Fruit fly (Drosophila melanogaster) whole organism, embryonic: Measurements from ENCODE around the gene CG12347.

Experiments used
- Ada2b ChIP-seq: fragments of 200-800 bp; sonication (Bioruptor generic); IDR thresholded peaks from 2 replicates; pipeline ENCODE4 v1.3.6; 2022; ENCODE audit warnings: missing biosample characterization, missing genetic modification characterization
- Adf1 ChIP-seq: fragments of 200-800 bp; sonication (Bioruptor generic); IDR thresholded peaks from 2 replicates; pipeline ENCODE4 v1.3.6; 2022; ENCODE audit warnings: missing biosample characterization, missing genetic modification characterization
- Bgb ChIP-seq: fragments of 200-800 bp; sonication (Bioruptor generic); IDR thresholded peaks from 2 replicates; pipeline ENCODE4 v1.3.6; 2022; ENCODE audit warnings: missing biosample characterization, missing genetic modification characterization; ENCODE audit not compliant: partially characterized antibody
- Blimp-1 ChIP-seq: fragments of 200-800 bp; sonication (Bioruptor generic); optimal IDR thresholded peaks from 3 replicates; lab custom pipeline; 2018; ENCODE audit warnings: missing biosample characterization, missing genetic modification characterization, mild to moderate bottlenecking, moderate library complexity, missing genetic modification reagents
- CG14014 ChIP-seq: fragments of 200-800 bp; sonication (Bioruptor generic); IDR thresholded peaks from 2 replicates; pipeline ENCODE4 v1.3.6; 2022; ENCODE audit warnings: missing biosample characterization, missing genetic modification characterization
- CG15601 ChIP-seq: fragments of 200-800 bp; sonication (Bioruptor generic); optimal IDR thresholded peaks from 3 replicates; lab custom pipeline; 2019; ENCODE audit warnings: missing biosample characterization, mild to moderate bottlenecking, missing genetic modification characterization, moderate library complexity
- CG1603 ChIP-seq: fragments of 200-800 bp; sonication (Bioruptor generic); optimal IDR thresholded peaks from 2 replicates; lab custom pipeline; 2019; ENCODE audit warnings: missing biosample characterization, mild to moderate bottlenecking, missing genetic modification characterization, moderate library complexity
- CG16815 ChIP-seq: fragments of 200-800 bp; sonication (Bioruptor generic); optimal IDR thresholded peaks from 3 replicates; lab custom pipeline; 2017; ENCODE audit warnings: missing biosample characterization, mild to moderate bottlenecking, missing genetic modification characterization
- CG16863 ChIP-seq: fragments of 200-800 bp; sonication (Bioruptor generic); optimal IDR thresholded peaks from 3 replicates; lab custom pipeline; 2016; ENCODE audit warnings: missing biosample characterization, missing genetic modification characterization
- CG7839 ChIP-seq: fragments of 200-800 bp; sonication (Bioruptor generic); optimal IDR thresholded peaks from 3 replicates; lab custom pipeline; 2018; ENCODE audit warnings: missing biosample characterization, mild to moderate bottlenecking, missing genetic modification characterization, moderate library complexity
- CG8290 ChIP-seq, 3 experiments: fragments of 200-800 bp; sonication (Bioruptor generic); optimal IDR thresholded peaks; 2 replicates each; lab custom pipeline; 2016 to 2019; ENCODE audit warnings: missing biosample characterization in 3 of 3, missing genetic modification characterization in 3 of 3, mild to moderate bottlenecking in 2 of 3, moderate library complexity in 1 of 3
- Doc2 ChIP-seq: fragments of 200-800 bp; sonication (Bioruptor generic); IDR thresholded peaks from 2 replicates; pipeline ENCODE4 v1.3.6; 2022; ENCODE audit warnings: missing biosample characterization, missing genetic modification characterization
- Elba2 ChIP-seq: fragments of 200-800 bp; sonication (Bioruptor generic); optimal IDR thresholded peaks from 3 replicates; lab custom pipeline; 2016; ENCODE audit warnings: missing biosample characterization, missing genetic modification characterization
- Fer2 ChIP-seq: fragments of 200-800 bp; sonication (Bioruptor generic); optimal IDR thresholded peaks from 2 replicates; lab custom pipeline; 2018; ENCODE audit warnings: missing biosample characterization, mild to moderate bottlenecking, missing genetic modification characterization, moderate library complexity
- Fer3 ChIP-seq: fragments of 200-800 bp; sonication (Bioruptor generic); optimal IDR thresholded peaks from 2 replicates; lab custom pipeline; 2018; ENCODE audit warnings: missing biosample characterization, mild to moderate bottlenecking, missing genetic modification characterization, moderate library complexity
- Gug ChIP-seq: fragments of 200-800 bp; sonication (Bioruptor generic); IDR thresholded peaks from 4 replicates; pipeline ENCODE4 v1.3.6; 2022; ENCODE audit warnings: missing biosample characterization, missing genetic modification characterization
- HmgD ChIP-seq: fragments of 200-800 bp; sonication (Bioruptor generic); optimal IDR thresholded peaks from 3 replicates; lab custom pipeline; 2016; ENCODE audit warnings: missing biosample characterization, missing genetic modification characterization
- HmgZ ChIP-seq: fragments of 200-800 bp; sonication (Bioruptor generic); optimal IDR thresholded peaks from 2 replicates; lab custom pipeline; 2018; ENCODE audit warnings: missing biosample characterization, mild to moderate bottlenecking, missing genetic modification characterization
- Hmr ChIP-seq: fragments of 200-800 bp; sonication (Bioruptor generic); optimal IDR thresholded peaks from 3 replicates; lab custom pipeline; 2017; ENCODE audit warnings: mild to moderate bottlenecking, missing biosample characterization, missing genetic modification reagents, missing genetic modification characterization
- Meics ChIP-seq: fragments of 200-800 bp; sonication (Bioruptor generic); optimal IDR thresholded peaks from 2 replicates; lab custom pipeline; 2017; ENCODE audit warnings: missing biosample characterization, mild to moderate bottlenecking, missing genetic modification characterization
- NfI ChIP-seq: fragments of 200-800 bp; sonication (Bioruptor generic); optimal IDR thresholded peaks from 3 replicates; lab custom pipeline; 2018; ENCODE audit warnings: missing biosample characterization, mild to moderate bottlenecking, missing genetic modification characterization, moderate library complexity
- PHDP ChIP-seq: fragments of 200-800 bp; sonication (Bioruptor generic); optimal IDR thresholded peaks from 3 replicates; lab custom pipeline; 2018; ENCODE audit warnings: missing biosample characterization, mild to moderate bottlenecking, missing genetic modification characterization, moderate library complexity
- Poxn ChIP-seq: fragments of 200-800 bp; sonication (Bioruptor generic); IDR thresholded peaks from 2 replicates; pipeline ENCODE4 v1.3.6; 2022; ENCODE audit warnings: missing biosample characterization, missing genetic modification characterization
- Ravus ChIP-seq: fragments of 200-800 bp; sonication (Bioruptor generic); IDR thresholded peaks from 2 replicates; pipeline ENCODE4 v1.3.6; 2022; ENCODE audit warnings: missing biosample characterization, missing genetic modification characterization
- Rx ChIP-seq: fragments of 200-800 bp; sonication (Bioruptor generic); IDR thresholded peaks from 2 replicates; pipeline ENCODE4 v1.3.6; 2022; ENCODE audit warnings: missing biosample characterization, missing genetic modification characterization
- Scr ChIP-seq: fragments of 200-800 bp; sonication (Bioruptor generic); IDR thresholded peaks from 2 replicates; pipeline ENCODE4 v1.3.6; 2022; ENCODE audit warnings: missing biosample characterization, missing genetic modification characterization; ENCODE audit not compliant: partially characterized antibody
- Sox100B ChIP-seq: fragments of 200-800 bp; sonication (Bioruptor generic); optimal IDR thresholded peaks from 3 replicates; lab custom pipeline; 2018; ENCODE audit warnings: missing biosample characterization, mild to moderate bottlenecking, missing genetic modification characterization
- Vsx1 ChIP-seq: fragments of 200-800 bp; sonication (Bioruptor generic); optimal IDR thresholded peaks from 2 replicates; lab custom pipeline; 2017; ENCODE audit warnings: missing biosample characterization, mild to moderate bottlenecking, missing genetic modification characterization, missing genetic modification reagents
- ap ChIP-seq: fragments of 200-800 bp; sonication (Bioruptor generic); IDR thresholded peaks from 2 replicates; pipeline ENCODE4 v1.3.6; 2022; ENCODE audit warnings: missing biosample characterization, missing genetic modification characterization
- crc ChIP-seq: fragments of 200-800 bp; sonication (Bioruptor generic); optimal IDR thresholded peaks from 2 replicates; lab custom pipeline; 2016; ENCODE audit warnings: missing biosample characterization, missing genetic modification characterization
- dati ChIP-seq: fragments of 200-800 bp; sonication (Bioruptor generic); IDR thresholded peaks from 2 replicates; pipeline ENCODE4 v1.3.6; 2022; ENCODE audit warnings: missing biosample characterization, missing genetic modification characterization
- dm ChIP-seq: fragments of 200-800 bp; sonication (Bioruptor generic); optimal IDR thresholded peaks from 3 replicates; lab custom pipeline; 2016; ENCODE audit warnings: missing biosample characterization, missing genetic modification characterization
- jumu ChIP-seq: fragments of 200-800 bp; sonication (Bioruptor generic); optimal IDR thresholded peaks from 3 replicates; lab custom pipeline; 2016; ENCODE audit warnings: missing biosample characterization, missing genetic modification characterization
- ken ChIP-seq: fragments of 200-800 bp; sonication (Bioruptor generic); IDR thresholded peaks from 3 replicates; pipeline ENCODE4 v1.3.6; 2022; ENCODE audit warnings: missing biosample characterization, missing genetic modification characterization
- lilli ChIP-seq: fragments of 200-800 bp; sonication (Bioruptor generic); optimal IDR thresholded peaks from 3 replicates; lab custom pipeline; 2016; ENCODE audit warnings: missing biosample characterization, missing genetic modification characterization
- luna ChIP-seq: fragments of 200-800 bp; sonication (Bioruptor generic); optimal IDR thresholded peaks from 2 replicates; lab custom pipeline; 2016; ENCODE audit warnings: missing biosample characterization, missing genetic modification characterization
- mam ChIP-seq: fragments of 200-800 bp; sonication (Bioruptor generic); optimal IDR thresholded peaks from 3 replicates; lab custom pipeline; 2016; ENCODE audit warnings: missing biosample characterization, missing genetic modification characterization
- nau ChIP-seq: fragments of 200-800 bp; sonication (Bioruptor generic); optimal IDR thresholded peaks from 3 replicates; lab custom pipeline; 2017; ENCODE audit warnings: missing biosample characterization, mild to moderate bottlenecking, missing genetic modification characterization, missing genetic modification reagents
- nom ChIP-seq: fragments of 200-800 bp; sonication (Bioruptor generic); optimal IDR thresholded peaks from 2 replicates; lab custom pipeline; 2017; ENCODE audit warnings: missing biosample characterization, missing genetic modification characterization, mild to moderate bottlenecking, moderate library complexity, missing genetic modification reagents
- oc ChIP-seq: fragments of 200-800 bp; sonication (Bioruptor generic); optimal IDR thresholded peaks from 2 replicates; lab custom pipeline; 2018; ENCODE audit warnings: missing biosample characterization, mild to moderate bottlenecking, missing genetic modification characterization, moderate library complexity
- sens-2 ChIP-seq: fragments of 200-800 bp; sonication (Bioruptor generic); IDR thresholded peaks from 2 replicates; pipeline ENCODE4 v1.3.6; 2022; ENCODE audit warnings: missing biosample characterization, missing genetic modification characterization
- sisA ChIP-seq: fragments of 200-800 bp; sonication (Bioruptor generic); IDR thresholded peaks from 2 replicates; pipeline ENCODE4 v1.3.6; 2022; ENCODE audit warnings: missing biosample characterization, missing genetic modification characterization
- tll ChIP-seq, 2 experiments: fragments of 200-800 bp in 1 of 2; fragments of >200 bp in 1 of 2; sonication (Bioruptor generic) in 1 of 2; optimal IDR thresholded peaks; 2 replicates each; lab custom pipeline; 2017 to 2019; ENCODE audit warnings: missing biosample characterization in 2 of 2, missing genetic modification characterization in 2 of 2, mild to moderate bottlenecking in 1 of 2, moderate library complexity in 1 of 2

The CG12347 gene

dm6 chr3R:17948227-17949206, 42.3 kb downstream of the CG12347 start (continued):
- peak; percentile 51 for TF ChIP-seq Vsx1 (GFP tag; lab: Kevin White, UChicago)
- peak; percentile 96 for TF ChIP-seq CG15601
- peak; percentile 81 for TF ChIP-seq sens-2 (GFP tag; lab: Robert Waterston, UW)

dm6 chr3R:17949362-17950121, 43.3 kb downstream of the CG12347 start:
- TF ChIP-seq dati (GFP tag; lab: Robert Waterston, UW), result no peak
- peak; percentile 81 for TF ChIP-seq Meics (GFP tag; lab: Kevin White, UChicago)
- peak; percentile 66 for TF ChIP-seq NfI (GFP tag; lab: Kevin White, UChicago)
- no peak for TF ChIP-seq Elba2
- TF ChIP-seq CG16863, result peak; percentile 39
- no peak for TF ChIP-seq dm (GFP tag; lab: Kevin White, UChicago)
- peak; percentile 69 for TF ChIP-seq CG16815 (GFP tag; lab: Kevin White, UChicago)
- 0 out of 3 replicates have a peak, but pooled peaks have one; percentile 41 for TF ChIP-seq ken (GFP tag; lab: Robert Waterston, UW)
- no peak for TF ChIP-seq Adf1 (GFP tag; lab: Robert Waterston, UW)
- peak; percentile 64; the same call in 3 of the 4 replicates for TF ChIP-seq Gug
- peak; percentile 49 for TF ChIP-seq CG15601
- TF ChIP-seq HmgD (GFP tag; lab: Kevin White, UChicago), result no peak
- TF ChIP-seq Fer3 (tag; lab: Kevin White, UChicago), result peak; percentile 23
- peak; percentile 42 for TF ChIP-seq CG1603 (tag; lab: Kevin White, UChicago)
- TF ChIP-seq Poxn (GFP tag; lab: Robert Waterston, UW), result 0 out of 2 replicates have a peak, but pooled peaks have one; percentile 23
- no peak for TF ChIP-seq oc
- peak; percentile 59 for TF ChIP-seq PHDP (tag; lab: Kevin White, UChicago)
- peak; percentile 50 for TF ChIP-seq lilli (GFP tag; lab: Kevin White, UChicago)
- TF ChIP-seq nau (GFP tag; lab: Kevin White, UChicago), result peak; percentile 65
- TF ChIP-seq CG7839 (tag; lab: Kevin White, UChicago), result peak; percentile 86
- no peak for TF ChIP-seq Scr (GFP tag; lab: Robert Waterston, UW)
- TF ChIP-seq mam (GFP tag; lab: Kevin White, UChicago), result peak; percentile 57
- TF ChIP-seq Ravus (GFP tag; lab: Robert Waterston, UW), result no peak; the same call in 1 of the 2 replicates
- 0 out of 2 replicates have a peak, but pooled peaks have one; percentile 18 for TF ChIP-seq Doc2 (GFP tag; lab: Robert Waterston, UW)
- TF ChIP-seq ap, result peak; percentile 50
- peak; percentile 58 for TF ChIP-seq jumu (GFP tag; lab: Kevin White, UChicago)
- peak; percentile 56 for TF ChIP-seq Rx (GFP tag; lab: Robert Waterston, UW)
- no peak for TF ChIP-seq Fer2 (tag; lab: Kevin White, UChicago)
- peak; percentile 48; the same call in 1 of the 2 replicates for TF ChIP-seq Ada2b (GFP tag; lab: Robert Waterston, UW)
- peak; percentile 84 for TF ChIP-seq Sox100B (GFP tag; lab: Kevin White, UChicago)
- peak; percentile 41 for TF ChIP-seq Hmr
- peak; percentile 79 for TF ChIP-seq Blimp-1 (GFP tag; lab: Kevin White, UChicago)
- TF ChIP-seq nom (GFP tag; lab: Kevin White, UChicago), result no peak
- TF ChIP-seq luna (GFP tag; lab: Kevin White, UChicago), result no peak
- no peak for TF ChIP-seq Bgb (GFP tag; lab: Robert Waterston, UW)
- no peak for TF ChIP-seq tll (GFP tag; optimal IDR thresholded peaks at IDR 0.05; lab: Kevin White, UChicago)
- TF ChIP-seq CG14014 (GFP tag; lab: Robert Waterston, UW), result peak; percentile 56; the same call in 1 of the 2 replicates
- TF ChIP-seq crc (GFP tag; lab: Kevin White, UChicago), result no peak
- TF ChIP-seq CG8290 (GFP tag; optimal IDR thresholded peaks at IDR 0.05; lab: Kevin White, UChicago), result peak; percentile 32
- TF ChIP-seq CG8290 (tag; optimal IDR thresholded peaks at IDR 0.05; lab: Kevin White, UChicago), result peak in 1 of 2 experiments; percentile 8
- no peak for TF ChIP-seq HmgZ (tag; lab: Kevin White, UChicago)
- TF ChIP-seq sisA (GFP tag; lab: Robert Waterston, UW), result peak; percentile 83
